Worm (Caenorhabditis elegans): ENCODE results near the gene C28A5.1.

DNA sequence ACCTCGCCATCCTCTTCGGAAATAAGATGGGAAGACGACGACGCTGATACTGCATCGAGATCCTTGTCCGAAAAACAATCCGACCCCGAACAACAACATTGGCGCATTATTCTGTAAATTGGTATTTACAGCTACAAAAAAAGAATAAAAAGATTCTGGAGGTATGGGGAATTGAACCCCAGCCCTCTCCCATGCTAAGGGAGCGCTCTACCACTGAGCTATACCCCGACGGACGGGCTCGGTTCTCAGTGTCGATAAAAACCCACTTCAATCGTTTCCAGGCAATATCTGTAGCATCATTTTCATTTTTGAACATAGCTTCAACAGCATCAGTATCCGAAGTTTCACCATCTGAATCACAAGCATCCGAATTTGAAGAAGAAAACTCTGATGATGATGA, 5.3 kb downstream of the C28A5.1 start:
- TF ChIP-seq skn-1 (tag; optimal IDR thresholded peaks at IDR 0.05) (no peak), ceh-16 (tag; optimal IDR thresholded peaks at IDR 0.05) (no peak), jun-1 (tag; optimal IDR thresholded peaks at IDR 0.05) (no peak)
